Worm (Caenorhabditis elegans) whole organism, L1 larva: ENCODE data around the gene F08D12.4.

Experiments
- alr-1 ChIP-seq: fragments of 200-800 bp; sonication (Bioruptor generic); optimal IDR thresholded peaks from 2 replicates; lab custom pipeline; 2018; ENCODE audit warnings: borderline replicate concordance, mild to moderate bottlenecking, missing genetic modification characterization, missing compliant biosample characterization
- aly-2 ChIP-seq: fragments of 150-350 bp; optimal IDR thresholded peaks from 2 replicates; lab custom pipeline; 2014; ENCODE audit warnings: missing biosample characterization, missing genetic modification characterization
- ceh-63 ChIP-seq: fragments of 200-800 bp; sonication (Bioruptor generic); optimal IDR thresholded peaks from 2 replicates; lab custom pipeline; 2018; ENCODE audit warnings: mild to moderate bottlenecking, missing genetic modification characterization, missing compliant biosample characterization
- ceh-88 ChIP-seq: fragments of 200-800 bp; sonication (Bioruptor generic); IDR thresholded peaks from 2 replicates; pipeline ENCODE4 v1.3.6; 2022; ENCODE audit warnings: missing genetic modification characterization, missing compliant biosample characterization
- ces-1 ChIP-seq: fragments of 150-350 bp; optimal IDR thresholded peaks from 2 replicates; lab custom pipeline; 2014; ENCODE audit warnings: missing biosample characterization, missing genetic modification reagents, missing genetic modification characterization
- dpl-1 ChIP-seq, 3 experiments: fragments of 150-350 bp in 2 of 3; sonication (generic microtip) in 1 of 3; optimal IDR thresholded peaks; 2 replicates each; lab custom pipeline; 2014 to 2017; ENCODE audit warnings: missing biosample characterization in 3 of 3, missing genetic modification characterization in 3 of 3, missing genetic modification reagents in 3 of 3
- dsc-1 ChIP-seq: sonication (generic microtip); optimal IDR thresholded peaks from 2 replicates; lab custom pipeline; 2016; ENCODE audit warnings: mild to moderate bottlenecking, missing genetic modification characterization, missing compliant biosample characterization
- efl-1 ChIP-seq, 4 experiments: fragments of 150-350 bp; optimal IDR thresholded peaks in 3 of 4; peaks in 1 of 4; 1 replicate in 1 of 4; 2 replicates in 3 of 4; lab custom pipeline; 2014; ENCODE audit warnings: missing biosample characterization in 2 of 4, missing genetic modification characterization in 2 of 4, missing genetic modification reagents in 2 of 4
- efl-3 ChIP-seq: fragments of 200-800 bp; sonication (Bioruptor generic); optimal IDR thresholded peaks from 2 replicates; lab custom pipeline; 2018; ENCODE audit warnings: mild to moderate bottlenecking, missing genetic modification characterization, missing compliant biosample characterization
- elt-2 ChIP-seq: sonication (generic microtip); optimal IDR thresholded peaks from 2 replicates; lab custom pipeline; 2016; ENCODE audit warnings: missing genetic modification characterization, mild to moderate bottlenecking, inconsistent platforms, missing compliant biosample characterization, missing genetic modification reagents
- ets-5 ChIP-seq: fragments of 200-800 bp; sonication (Bioruptor generic); IDR thresholded peaks from 2 replicates; pipeline ENCODE4 v1.3.6; 2022; ENCODE audit warnings: missing genetic modification characterization, missing compliant biosample characterization
- fkh-10 ChIP-seq: sonication (generic microtip); optimal IDR thresholded peaks from 2 replicates; lab custom pipeline; 2017; ENCODE audit warnings: missing biosample characterization, missing genetic modification reagents, missing genetic modification characterization
- fkh-4 ChIP-seq: sonication (generic microtip); optimal IDR thresholded peaks from 2 replicates; lab custom pipeline; 2016; ENCODE audit warnings: missing compliant biosample characterization, missing genetic modification characterization, borderline replicate concordance
- fkh-8 ChIP-seq: sonication (generic microtip); optimal IDR thresholded peaks from 2 replicates; lab custom pipeline; 2016; ENCODE audit warnings: mild to moderate bottlenecking, missing genetic modification characterization, missing compliant biosample characterization
- grh-1 ChIP-seq: fragments of 200-800 bp; sonication (Bioruptor generic); IDR thresholded peaks from 2 replicates; pipeline ENCODE4 v1.3.6; 2022; ENCODE audit warnings: missing genetic modification reagents, missing genetic modification characterization, missing compliant biosample characterization
- hlh-17 ChIP-seq: fragments of 200-800 bp; sonication (Bioruptor generic); optimal IDR thresholded peaks from 2 replicates; lab custom pipeline; 2018; ENCODE audit warnings: missing genetic modification characterization, mild to moderate bottlenecking, missing compliant biosample characterization, moderate library complexity, borderline replicate concordance
- hlh-4 ChIP-seq: sonication (generic microtip); optimal IDR thresholded peaks from 2 replicates; lab custom pipeline; 2016; ENCODE audit warnings: mild to moderate bottlenecking, missing genetic modification characterization, missing compliant biosample characterization
- hpl-2 ChIP-seq: fragments of 150-350 bp; optimal IDR thresholded peaks from 2 replicates; lab custom pipeline; 2014; ENCODE audit warnings: missing biosample characterization, missing genetic modification reagents, missing genetic modification characterization
- irx-1 ChIP-seq: sonication (generic microtip); optimal IDR thresholded peaks from 2 replicates; lab custom pipeline; 2016; ENCODE audit warnings: missing genetic modification characterization, missing compliant biosample characterization
- lin-15B ChIP-seq: fragments of 150-350 bp; sonication (generic microtip); optimal IDR thresholded peaks from 3 replicates; lab custom pipeline; 2014; ENCODE audit warnings: missing biosample characterization, missing genetic modification characterization
- lin-35 ChIP-seq, 2 experiments: fragments of 150-350 bp; optimal IDR thresholded peaks; 2 replicates each; lab custom pipeline; 2014; ENCODE audit warnings: missing biosample characterization in 2 of 2, missing genetic modification characterization in 2 of 2, missing genetic modification reagents in 2 of 2
- lin-39 ChIP-seq: fragments of 150-350 bp; optimal IDR thresholded peaks from 2 replicates; lab custom pipeline; 2014; ENCODE audit warnings: missing biosample characterization, missing genetic modification reagents, missing genetic modification characterization
- mdl-1 ChIP-seq, 2 experiments: fragments of 150-350 bp; optimal IDR thresholded peaks; 2 replicates each; lab custom pipeline; 2014 to 2017; ENCODE audit warnings: missing biosample characterization in 2 of 2, missing genetic modification characterization in 2 of 2, inconsistent platforms in 1 of 2
- nhr-20 ChIP-seq: sonication (generic microtip); optimal IDR thresholded peaks from 2 replicates; lab custom pipeline; 2016; ENCODE audit warnings: mild to moderate bottlenecking, missing genetic modification characterization, missing compliant biosample characterization
- nhr-237 ChIP-seq: fragments of 150-350 bp; optimal IDR thresholded peaks from 2 replicates; lab custom pipeline; 2014; ENCODE audit warnings: missing biosample characterization, missing genetic modification characterization
- nhr-71 ChIP-seq: sonication (generic microtip); optimal IDR thresholded peaks from 2 replicates; lab custom pipeline; 2016; ENCODE audit warnings: mild to moderate bottlenecking, missing genetic modification characterization, moderate library complexity, missing compliant biosample characterization
- nhr-84 ChIP-seq: sonication (generic microtip); optimal IDR thresholded peaks from 2 replicates; lab custom pipeline; 2017; ENCODE audit warnings: missing biosample characterization, missing genetic modification characterization
- nhr-85 ChIP-seq: sonication (generic microtip); peaks from one replicate; lab custom pipeline; 2016; ENCODE audit warnings: missing genetic modification characterization, inconsistent platforms, missing compliant biosample characterization
- pax-3 ChIP-seq: fragments of 200-800 bp; sonication (Bioruptor generic); optimal IDR thresholded peaks from 2 replicates; lab custom pipeline; 2018; ENCODE audit warnings: mild to moderate bottlenecking, missing genetic modification characterization, moderate library complexity, missing compliant biosample characterization
- rnt-1 ChIP-seq: sonication (generic microtip); optimal IDR thresholded peaks from 2 replicates; lab custom pipeline; 2016; ENCODE audit warnings: mild to moderate bottlenecking, missing genetic modification characterization, moderate library complexity, missing compliant biosample characterization
- snpc-4 ChIP-seq: fragments of 150-350 bp; optimal IDR thresholded peaks from 2 replicates; lab custom pipeline; 2014; ENCODE audit warnings: missing biosample characterization, missing genetic modification characterization
- sup-37 ChIP-seq: fragments of 200-800 bp; sonication (Bioruptor generic); optimal IDR thresholded peaks from 2 replicates; lab custom pipeline; 2018; ENCODE audit warnings: mild to moderate bottlenecking, missing genetic modification characterization, missing compliant biosample characterization
- unc-130 ChIP-seq: fragments of 150-350 bp; optimal IDR thresholded peaks from 2 replicates; lab custom pipeline; 2017; ENCODE audit warnings: missing biosample characterization, missing genetic modification characterization, inconsistent platforms
- unc-86 ChIP-seq: sonication (generic microtip); optimal IDR thresholded peaks from 2 replicates; lab custom pipeline; 2016; ENCODE audit warnings: missing genetic modification characterization, missing compliant biosample characterization
- zag-1 ChIP-seq: fragments of 150-350 bp; optimal IDR thresholded peaks from 2 replicates; lab custom pipeline; 2014; ENCODE audit warnings: missing biosample characterization, missing genetic modification characterization
- zip-4 ChIP-seq: fragments of 200-800 bp; sonication (Bioruptor generic); optimal IDR thresholded peaks from 2 replicates; lab custom pipeline; 2018; ENCODE audit warnings: mild to moderate bottlenecking, missing genetic modification characterization, moderate library complexity, missing compliant biosample characterization

The F08D12.4 gene

ce11 chrII:2752536-2752935 lies 25.4 kb upstream of the F08D12.4 start, which contains the start of gene F29A7.6 (continued):
- TF ChIP-seq irx-1 (tag; lab: Kevin White, UChicago) = peak; percentile 78
- peak; percentile 60 for TF ChIP-seq lin-15B (tag; lab: Kevin White, UChicago)
- TF ChIP-seq unc-86 (tag; lab: Kevin White, UChicago) = peak; percentile 41
- TF ChIP-seq grh-1 (GFP tag; lab: Robert Waterston, UW) = 0 out of 2 replicates have a peak, but pooled peaks have one; percentile 19

ce11 chrII:2752999-2753398 lies 24.9 kb upstream of the F08D12.4 start, which contains the start of gene F29A7.3:
F29A7.3 (plus strand) TSS chrII:2753299.
- no peak for TF ChIP-seq mdl-1 (tag; optimal IDR thresholded peaks at IDR 0.05; lab: Kevin White, UChicago)
- TF ChIP-seq ets-5 (GFP tag; lab: Robert Waterston, UW) = no peak
- TF ChIP-seq, all 84 proteins: peak for 0

- TF ChIP-seq fkh-8 (tag; lab: Kevin White, UChicago) (no peak), lin-39 (tag; lab: Kevin White, UChicago) (no peak), nhr-85 (tag; lab: Kevin White, UChicago) (no peak), pax-3 (tag; lab: Kevin White, UChicago) (no peak), elt-2 (tag; lab: Kevin White, UChicago) (no peak), nhr-20 (no peak), zip-4 (no peak), ces-1 (no peak), nhr-71 (no peak), ceh-88 (GFP tag; lab: Robert Waterston, UW) (no peak), dsc-1 (tag; lab: Kevin White, UChicago) (no peak), efl-3 (no peak), ets-5 (GFP tag; lab: Robert Waterston, UW) (no peak), hpl-2 (GFP tag; lab: Kevin White, UChicago) (no peak), nhr-84 (tag; lab: Kevin White, UChicago) (no peak)
These were observed 23.4 kb upstream of the F08D12.4 start for ce11 chrII:2754595-2754994.

- TF ChIP-seq hlh-4 (tag; lab: Kevin White, UChicago) (no peak), zag-1 (tag; lab: Kevin White, UChicago) (no peak), elt-2 (tag; lab: Kevin White, UChicago) (no peak), fkh-10 (GFP tag; lab: Kevin White, UChicago) (no peak), ceh-63 (GFP tag; lab: Kevin White, UChicago) (no peak), alr-1 (no peak), irx-1 (tag; lab: Kevin White, UChicago) (no peak), dpl-1 (GFP tag; optimal IDR thresholded peaks at IDR 0.05; lab: Kevin White, UChicago) (no peak), rnt-1 (tag; lab: Kevin White, UChicago) (no peak), lin-35 (GFP tag; optimal IDR thresholded peaks at IDR 0.05; lab: Kevin White, UChicago) (no peak), nhr-237 (no peak), sup-37 (GFP tag; lab: Kevin White, UChicago) (no peak), hlh-17 (no peak), nhr-85 (tag; lab: Kevin White, UChicago) (no peak), nhr-71 (no peak), aly-2 (tag; lab: Kevin White, UChicago) (no peak), snpc-4 (tag; lab: Kevin White, UChicago) (no peak)
These were observed 21.6 kb upstream of the F08D12.4 start for ce11 chrII:2756351-2756750.

ce11 chrII:2757954-2758353 lies 20.0 kb upstream of the F08D12.4 start, which contains the start of gene F29A7.8:
F29A7.8 (minus strand) TSS chrII:2758054.
- no peak for TF ChIP-seq efl-1 (optimal IDR thresholded peaks at IDR 0.05; lab: Kevin White, UChicago)
- peak in 1 of 2 experiments; percentile 22 for TF ChIP-seq efl-1 (GFP tag; optimal IDR thresholded peaks at IDR 0.05 in 1 of 2; lab: Kevin White, UChicago)
- no peak for TF ChIP-seq unc-130
- no peak for TF ChIP-seq fkh-4 (tag; lab: Kevin White, UChicago)
